Worm (Caenorhabditis elegans) whole organism, mixed stage, embryonic: ENCODE measurements around the gene glb-23.

Source experiments
- mls-2 ChIP-seq: sonication (generic microtip); optimal IDR thresholded peaks from 2 replicates; lab custom pipeline; 2016; ENCODE audit warnings: mild to moderate bottlenecking, missing genetic modification characterization, moderate library complexity, missing compliant biosample characterization
- nhr-28 ChIP-seq: fragments of 150-350 bp; optimal IDR thresholded peaks from 2 replicates; lab custom pipeline; 2014; ENCODE audit warnings: missing biosample characterization, missing genetic modification characterization
- pha-4 ChIP-seq: fragments of 150-350 bp; optimal IDR thresholded peaks from 2 replicates; lab custom pipeline; 2018; ENCODE audit warnings: missing biosample characterization, missing genetic modification reagents, missing genetic modification characterization
- unc-62 ChIP-seq: fragments of 150-350 bp; optimal IDR thresholded peaks from 2 replicates; lab custom pipeline; 2014; ENCODE audit warnings: missing biosample characterization, missing genetic modification reagents, missing genetic modification characterization
- ztf-11 ChIP-seq: fragments of 150-350 bp; optimal IDR thresholded peaks from 2 replicates; lab custom pipeline; 2014; ENCODE audit warnings: missing biosample characterization, missing genetic modification characterization

DNA sequence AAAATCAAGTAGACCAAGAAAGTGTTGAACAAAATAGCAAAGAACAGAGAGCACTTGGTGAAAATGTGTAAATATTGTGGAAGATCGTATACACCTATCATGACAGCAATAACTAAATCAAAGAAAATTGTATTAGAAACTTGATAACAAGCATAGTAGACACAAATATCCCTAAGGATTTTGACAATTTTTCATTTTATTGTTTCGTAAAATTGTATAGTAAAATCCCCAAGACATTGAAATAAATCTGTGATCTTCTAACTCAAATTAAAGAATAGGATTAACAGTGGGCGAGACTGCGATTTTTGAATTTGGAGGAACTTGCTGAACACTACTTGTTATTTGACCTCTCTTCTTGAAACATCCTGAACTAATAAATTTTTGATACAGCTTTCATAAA lies 48.1 kb downstream of the glb-23 start, which contains the start of gene str-220:
- TF ChIP-seq pha-4 (tag; lab: Kevin White, UChicago) (no peak), ztf-11 (no peak), nhr-28 (tag; lab: Kevin White, UChicago) (no peak), mls-2 (no peak), unc-62 (GFP tag; lab: Kevin White, UChicago) (no peak)
